Worm (Caenorhabditis elegans): Measurements from ENCODE around the gene lido-8.

The lido-8 gene

ce11 chrII:2990089-2990488 lies 6.7 kb upstream of the lido-8 start:
- TF ChIP-seq npax-4 (tag; optimal IDR thresholded peaks at IDR 0.05) (no peak), dve-1 (tag; optimal IDR thresholded peaks at IDR 0.05) (peak; percentile 92)

- TF ChIP-seq pros-1 (tag; optimal IDR thresholded peaks at IDR 0.05) (no peak), hlh-15 (tag; optimal IDR thresholded peaks at IDR 0.05) (no peak), hlh-30 (tag; optimal IDR thresholded peaks at IDR 0.05; ENCODE audit: insufficient read depth) (no peak), odd-2 (tag; optimal IDR thresholded peaks at IDR 0.05) (no peak), zip-5 (tag; optimal IDR thresholded peaks at IDR 0.05) (peak; percentile 4), eyg-1 (tag; optimal IDR thresholded peaks at IDR 0.05) (no peak), ceh-45 (GFP tag; IDR thresholded peaks at IDR 0.05) (no peak), elt-4 (tag; optimal IDR thresholded peaks at IDR 0.05) (no peak), K02D7.2 (tag; optimal IDR thresholded peaks at IDR 0.05) (no peak), ceh-22 (tag; optimal IDR thresholded peaks at IDR 0.05) (no peak), ceh-14 (tag; optimal IDR thresholded peaks at IDR 0.05) (no peak), pag-3 (tag; optimal IDR thresholded peaks at IDR 0.05; ENCODE audit: borderline replicate concordance) (no peak), ceh-6 (GFP tag; optimal IDR thresholded peaks at IDR 0.05) (no peak), pha-4 (tag; optimal IDR thresholded peaks at IDR 0.05) (no peak), tbx-2 (tag; optimal IDR thresholded peaks at IDR 0.05) (peak; percentile 49), che-1 (tag; optimal IDR thresholded peaks at IDR 0.05) (no peak), dmd-4 (tag; optimal IDR thresholded peaks at IDR 0.05; ENCODE audit: borderline replicate concordance) (no peak), T23F11.4 (GFP tag; optimal IDR thresholded peaks at IDR 0.05) (no peak), tbx-7 (tag; optimal IDR thresholded peaks at IDR 0.05) (peak; percentile 50), C08G9.2 (tag; optimal IDR thresholded peaks at IDR 0.05) (peak; percentile 58), ceh-9 (tag; optimal IDR thresholded peaks at IDR 0.05) (no peak), mec-3 (tag; optimal IDR thresholded peaks at IDR 0.05; ENCODE audit: borderline replicate concordance) (no peak), fax-1 (tag; optimal IDR thresholded peaks at IDR 0.05) (peak; percentile 13), ceh-24 (tag; optimal IDR thresholded peaks at IDR 0.05) (no peak), lin-11 (tag; optimal IDR thresholded peaks at IDR 0.05) (no peak), pqm-1 (tag; optimal IDR thresholded peaks at IDR 0.05) (no peak), nhr-232 (tag; optimal IDR thresholded peaks at IDR 0.05) (no peak), unc-42 (tag; optimal IDR thresholded peaks at IDR 0.05) (no peak), Y22D7AL.16 (tag; optimal IDR thresholded peaks at IDR 0.05) (no peak), madf-2 (tag; optimal IDR thresholded peaks at IDR 0.05) (no peak), elt-2 (tag; optimal IDR thresholded peaks at IDR 0.05) (peak; percentile 18), unc-86 (tag; optimal IDR thresholded peaks at IDR 0.05) (no peak), rnt-1 (tag; optimal IDR thresholded peaks at IDR 0.05) (no peak), npax-4 (tag; optimal IDR thresholded peaks at IDR 0.05) (no peak), ets-4 (tag; optimal IDR thresholded peaks at IDR 0.05) (peak; percentile 2), ceh-34 (tag; optimal IDR thresholded peaks at IDR 0.05) (no peak), pax-1 (tag; optimal IDR thresholded peaks at IDR 0.05) (no peak), ceh-18 (tag; optimal IDR thresholded peaks at IDR 0.05) (no peak), ceh-2 (tag; optimal IDR thresholded peaks at IDR 0.05) (peak; percentile 42), dve-1 (tag; optimal IDR thresholded peaks at IDR 0.05) (no peak), fkh-6 (tag; optimal IDR thresholded peaks at IDR 0.05) (no peak), ttx-3 (tag; optimal IDR thresholded peaks at IDR 0.05) (no peak), F13H6.1 (tag; optimal IDR thresholded peaks at IDR 0.05) (no peak), nfya-1 (tag; optimal IDR thresholded peaks at IDR 0.05) (no peak), ceh-48 (tag; optimal IDR thresholded peaks at IDR 0.05) (no peak), pat-9 (tag; optimal IDR thresholded peaks at IDR 0.05) (no peak), hlh-8 (tag; optimal IDR thresholded peaks at IDR 0.05) (no peak), ref-2 (tag; optimal IDR thresholded peaks at IDR 0.05) (peak; percentile 35), C38D4.7 (GFP tag; optimal IDR thresholded peaks at IDR 0.05) (no peak), hlh-6 (tag; optimal IDR thresholded peaks at IDR 0.05) (no peak), lim-6 (tag; optimal IDR thresholded peaks at IDR 0.05) (no peak)
Measured at ce11 chrII:2991555-2992083, 5.2 kb upstream of the lido-8 start, which contains the start of gene K08A2.2. TSS of gene K08A2.2 (plus strand) at chrII:2991605.

All from whole organism, late embryonic.